Worm (Caenorhabditis elegans) whole organism, young adult: ENCODE data around the gene T27A10.2.

Experiments used
- C06A6.2 ChIP-seq: fragments of 200-800 bp; sonication (Bioruptor generic); conservative IDR thresholded peaks from 2 replicates; pipeline ENCODE4 v1.3.6; 2022; ENCODE audit warnings: missing genetic modification characterization, missing compliant biosample characterization
- C17E4.6 ChIP-seq: fragments of 200-800 bp; sonication (Bioruptor generic); IDR thresholded peaks from 2 replicates; pipeline ENCODE4 v1.3.6; 2022; ENCODE audit warnings: missing genetic modification reagents, missing genetic modification characterization, missing compliant biosample characterization
- D2030.7 ChIP-seq: fragments of 200-800 bp; sonication (Bioruptor generic); IDR thresholded peaks from 2 replicates; pipeline ENCODE4 v1.3.6; 2022; ENCODE audit warnings: missing genetic modification reagents, missing genetic modification characterization, missing compliant biosample characterization
- F33H1.4 ChIP-seq: fragments of 200-800 bp; sonication (Bioruptor generic); IDR thresholded peaks from 2 replicates; pipeline ENCODE4 v1.3.6; 2022; ENCODE audit warnings: missing genetic modification reagents, missing genetic modification characterization, missing compliant biosample characterization
- F49E8.2 ChIP-seq: sonication (generic microtip); optimal IDR thresholded peaks from 3 replicates; lab custom pipeline; 2017; ENCODE audit warnings: missing genetic modification characterization, mild to moderate bottlenecking, missing compliant biosample characterization, antibody characterized with exemption, moderate library complexity; ENCODE audit not compliant: insufficient read depth
- F57A8.1 ChIP-seq: fragments of 200-800 bp; sonication (Bioruptor generic); optimal IDR thresholded peaks from 2 replicates; lab custom pipeline; 2018; ENCODE audit warnings: mild to moderate bottlenecking, missing genetic modification characterization, moderate library complexity, missing compliant biosample characterization
- K12H6.12 ChIP-seq: fragments of 200-800 bp; sonication (Bioruptor generic); optimal IDR thresholded peaks from 2 replicates; lab custom pipeline; 2018; ENCODE audit warnings: mild to moderate bottlenecking, missing genetic modification characterization, missing compliant biosample characterization
- Y53F4B.3 ChIP-seq: fragments of 200-800 bp; sonication (Bioruptor generic); IDR thresholded peaks from 2 replicates; pipeline ENCODE4 v1.3.6; 2022; ENCODE audit warnings: missing genetic modification reagents, missing genetic modification characterization, missing compliant biosample characterization
- Y53G8AR.9 ChIP-seq: fragments of 200-800 bp; sonication (Bioruptor generic); conservative IDR thresholded peaks from 2 replicates; pipeline ENCODE4 v1.3.6; 2022; ENCODE audit warnings: missing genetic modification reagents, missing genetic modification characterization, missing compliant biosample characterization
- ZK185.1 ChIP-seq: sonication (generic microtip); optimal IDR thresholded peaks from 2 replicates; lab custom pipeline; 2016; ENCODE audit warnings: mild to moderate bottlenecking, missing genetic modification characterization, missing compliant biosample characterization; ENCODE audit not compliant: poor library complexity, severe bottlenecking
- akir-1 ChIP-seq: fragments of 200-800 bp; sonication (Bioruptor generic); optimal IDR thresholded peaks from 2 replicates; lab custom pipeline; 2018; ENCODE audit warnings: mild to moderate bottlenecking, missing genetic modification characterization, moderate library complexity, missing compliant biosample characterization
- aptf-3 ChIP-seq: fragments of 200-800 bp; sonication (Bioruptor generic); IDR thresholded peaks from 2 replicates; pipeline ENCODE4 v1.3.6; 2022; ENCODE audit warnings: missing genetic modification characterization, missing compliant biosample characterization
- athp-1 ChIP-seq: sonication (generic microtip); optimal IDR thresholded peaks from 2 replicates; lab custom pipeline; 2017; ENCODE audit warnings: mild to moderate bottlenecking, missing genetic modification characterization, missing compliant biosample characterization
- bed-2 ChIP-seq: fragments of 200-800 bp; sonication (Bioruptor generic); IDR thresholded peaks from 2 replicates; pipeline ENCODE4 v1.3.6; 2022; ENCODE audit warnings: missing genetic modification reagents, missing genetic modification characterization, missing compliant biosample characterization
- ccch-3 ChIP-seq: fragments of 200-800 bp; sonication (Bioruptor generic); optimal IDR thresholded peaks from 2 replicates; lab custom pipeline; 2018; ENCODE audit warnings: mild to moderate bottlenecking, missing genetic modification characterization, missing compliant biosample characterization
- cebp-1 ChIP-seq, 2 experiments: fragments of 200-800 bp in 1 of 2; sonication (Bioruptor generic) in 1 of 2; sonication (generic microtip) in 1 of 2; IDR thresholded peaks in 1 of 2; optimal IDR thresholded peaks in 1 of 2; 2 replicates each; pipeline versions ENCODE4 v1.3.6 to Lab custom; 2017 to 2022; ENCODE audit warnings: missing compliant biosample characterization in 2 of 2, missing genetic modification characterization in 2 of 2, mild to moderate bottlenecking in 1 of 2, missing genetic modification reagents in 1 of 2, moderate library complexity in 1 of 2
- ceh-100 ChIP-seq: fragments of 200-800 bp; sonication (Bioruptor generic); IDR thresholded peaks from 2 replicates; pipeline ENCODE4 v1.3.6; 2022; ENCODE audit warnings: missing genetic modification reagents, missing genetic modification characterization, missing compliant biosample characterization
- ceh-40 ChIP-seq: fragments of 200-800 bp; sonication (Bioruptor generic); IDR thresholded peaks from 2 replicates; pipeline ENCODE4 v1.3.6; 2022; ENCODE audit warnings: missing genetic modification characterization, missing compliant biosample characterization
- die-1 ChIP-seq: sonication (generic microtip); optimal IDR thresholded peaks from 2 replicates; lab custom pipeline; 2016; ENCODE audit warnings: missing genotype, mild to moderate bottlenecking, missing genetic modification characterization, missing compliant biosample characterization
- dox-1 ChIP-seq: fragments of 200-800 bp; sonication (Bioruptor generic); IDR thresholded peaks from 2 replicates; pipeline ENCODE4 v1.3.6; 2022; ENCODE audit warnings: missing genetic modification reagents, missing genetic modification characterization, missing compliant biosample characterization
- egl-18 ChIP-seq: fragments of 200-800 bp; sonication (Bioruptor generic); IDR thresholded peaks from 2 replicates; pipeline ENCODE4 v1.3.6; 2022; ENCODE audit warnings: missing genetic modification reagents, missing genetic modification characterization, missing compliant biosample characterization
- egrh-3 ChIP-seq: fragments of 200-800 bp; sonication (Bioruptor generic); IDR thresholded peaks from 2 replicates; pipeline ENCODE4 v1.3.6; 2022; ENCODE audit warnings: missing genetic modification reagents, missing genetic modification characterization, missing compliant biosample characterization
- hlh-12 ChIP-seq: sonication (generic microtip); optimal IDR thresholded peaks from 2 replicates; lab custom pipeline; 2016; ENCODE audit warnings: missing genetic modification characterization, missing compliant biosample characterization
- hmg-1.2 ChIP-seq: fragments of 200-800 bp; sonication (Bioruptor generic); IDR thresholded peaks from 2 replicates; pipeline ENCODE4 v1.3.6; 2022; ENCODE audit warnings: missing genetic modification reagents, missing genetic modification characterization, missing compliant biosample characterization
- let-526 ChIP-seq: fragments of 200-800 bp; sonication (Bioruptor generic); IDR thresholded peaks from 2 replicates; pipeline ENCODE4 v1.3.6; 2022; ENCODE audit warnings: missing genetic modification reagents, missing genetic modification characterization, missing compliant biosample characterization
- madf-10 ChIP-seq: sonication (generic microtip); optimal IDR thresholded peaks from 2 replicates; lab custom pipeline; 2016; ENCODE audit warnings: mild to moderate bottlenecking, missing genetic modification characterization, missing compliant biosample characterization
- madf-3 ChIP-seq: fragments of 200-800 bp; sonication (Bioruptor generic); IDR thresholded peaks from 2 replicates; pipeline ENCODE4 v1.3.6; 2022; ENCODE audit warnings: missing genetic modification reagents, missing genetic modification characterization, missing compliant biosample characterization
- madf-8 ChIP-seq: fragments of 200-800 bp; sonication (Bioruptor generic); conservative IDR thresholded peaks from 2 replicates; pipeline ENCODE4 v1.3.6; 2022; ENCODE audit warnings: missing genetic modification reagents, missing genetic modification characterization, missing compliant biosample characterization
- mes-4 ChIP-seq: sonication (generic microtip); optimal IDR thresholded peaks from 2 replicates; lab custom pipeline; 2016; ENCODE audit warnings: missing genotype, missing genetic modification characterization, missing compliant biosample characterization
- mxl-1 ChIP-seq: sonication (generic microtip); optimal IDR thresholded peaks from 2 replicates; lab custom pipeline; 2016; ENCODE audit warnings: missing genetic modification characterization, missing compliant biosample characterization
- nfya-1 ChIP-seq: sonication (generic microtip); optimal IDR thresholded peaks from 2 replicates; lab custom pipeline; 2017; ENCODE audit warnings: antibody characterized with exemption, missing compliant biosample characterization, missing genetic modification characterization, borderline replicate concordance; ENCODE audit not compliant: insufficient read depth
- nhr-27 ChIP-seq: fragments of 200-800 bp; sonication (Bioruptor generic); optimal IDR thresholded peaks from 2 replicates; lab custom pipeline; 2018; ENCODE audit warnings: mild to moderate bottlenecking, missing genetic modification characterization, moderate library complexity, missing compliant biosample characterization
- nhr-90 ChIP-seq: sonication (generic microtip); optimal IDR thresholded peaks from 2 replicates; lab custom pipeline; 2016; ENCODE audit warnings: missing genotype, mild to moderate bottlenecking, missing genetic modification characterization, missing compliant biosample characterization
- tbx-9 ChIP-seq: sonication (generic microtip); optimal IDR thresholded peaks from 2 replicates; lab custom pipeline; 2016; ENCODE audit warnings: borderline replicate concordance, missing genetic modification characterization, inconsistent platforms, missing compliant biosample characterization
- ztf-22 ChIP-seq: fragments of 200-800 bp; sonication (Bioruptor generic); optimal IDR thresholded peaks from 2 replicates; lab custom pipeline; 2018; ENCODE audit warnings: mild to moderate bottlenecking, missing genetic modification characterization, moderate library complexity, missing compliant biosample characterization

Gene T27A10.2

ce11 chrX:3590510-3590909 is 4.8 kb downstream of the T27A10.2 start:
- TF ChIP-seq mxl-1 (tag; lab: Kevin White, UChicago) (no peak), dox-1 (GFP tag; lab: Robert Waterston, UW) (no peak), F33H1.4 (GFP tag; lab: Robert Waterston, UW) (no peak), ceh-100 (GFP tag; lab: Robert Waterston, UW) (no peak), ceh-40 (GFP tag; lab: Robert Waterston, UW) (no peak), madf-3 (GFP tag; lab: Robert Waterston, UW) (no peak), madf-10 (tag; lab: Kevin White, UChicago) (no peak), aptf-3 (GFP tag; lab: Robert Waterston, UW) (no peak), nhr-27 (no peak), hmg-1.2 (GFP tag; lab: Robert Waterston, UW) (no peak), F49E8.2 (tag; lab: Kevin White, UChicago) (no peak), C06A6.2 (GFP tag; lab: Robert Waterston, UW) (no peak), ztf-22 (GFP tag; lab: Kevin White, UChicago) (no peak)
- TF ChIP-seq, all 124 proteins: peak for 0

- TF ChIP-seq hlh-12 (tag; lab: Kevin White, UChicago) (no peak), nfya-1 (tag; lab: Kevin White, UChicago) (no peak), cebp-1 (GFP tag; IDR thresholded peaks at IDR 0.05; lab: Robert Waterston, UW) (no peak), cebp-1 (tag; optimal IDR thresholded peaks at IDR 0.05; lab: Kevin White, UChicago) (no peak), die-1 (tag; lab: Kevin White, UChicago) (no peak), mes-4 (tag; lab: Kevin White, UChicago) (no peak), tbx-9 (no peak), akir-1 (GFP tag; lab: Kevin White, UChicago) (no peak), K12H6.12 (tag; lab: Kevin White, UChicago) (no peak), let-526 (GFP tag; lab: Robert Waterston, UW) (no peak), athp-1 (no peak), Y53G8AR.9 (GFP tag; lab: Robert Waterston, UW) (no peak), F57A8.1 (GFP tag; lab: Kevin White, UChicago) (no peak), ZK185.1 (no peak), ztf-22 (GFP tag; lab: Kevin White, UChicago) (no peak), egl-18 (no peak), D2030.7 (GFP tag; lab: Robert Waterston, UW) (no peak), egrh-3 (no peak)
These were observed 10.6 kb downstream of the T27A10.2 start, which contains the start of gene T27A10.6 for ce11 chrX:3596303-3596772. Gene T27A10.6, minus strand, starts transcription at chrX:3596353.

ce11 chrX:3596967-3597366 is 11.2 kb downstream of the T27A10.2 start:
- no peak for TF ChIP-seq nhr-90
- TF ChIP-seq Y53F4B.3 (GFP tag; lab: Robert Waterston, UW): no peak
- TF ChIP-seq bed-2 (GFP tag; lab: Robert Waterston, UW): no peak
- no peak for TF ChIP-seq ccch-3 (GFP tag; lab: Kevin White, UChicago)
- no peak for TF ChIP-seq aptf-3 (GFP tag; lab: Robert Waterston, UW)
- TF ChIP-seq madf-8: no peak
- TF ChIP-seq C17E4.6 (GFP tag; lab: Robert Waterston, UW): no peak
- TF ChIP-seq let-526 (GFP tag; lab: Robert Waterston, UW): no peak
